Worm (Caenorhabditis elegans): Measurements from ENCODE around the gene srt-43.

DNA sequence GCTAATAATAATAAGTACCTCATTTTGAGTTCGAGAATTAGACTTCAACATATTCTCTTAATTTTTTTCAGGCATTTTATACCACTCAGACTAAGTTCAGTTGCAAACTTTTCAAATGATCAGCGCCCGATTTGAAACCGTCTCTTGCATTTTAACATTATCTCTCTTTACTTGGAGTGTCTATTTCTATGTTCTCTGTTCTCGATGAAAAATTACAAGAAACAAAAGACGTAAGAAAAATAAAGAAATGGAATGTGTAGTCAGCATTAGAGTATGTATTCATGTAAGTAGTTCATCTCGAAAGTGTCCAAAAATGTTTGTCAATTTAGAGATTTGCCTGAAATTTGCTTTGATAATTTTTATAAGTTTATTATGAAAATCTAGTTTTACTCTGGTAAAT, 31.1 kb downstream of the srt-43 start, which contains the start of gene ugt-3:
- TF ChIP-seq dao-5 (tag; optimal IDR thresholded peaks at IDR 0.05) (no peak), him-1 (tag; optimal IDR thresholded peaks at IDR 0.05) (no peak), W03F9.2 (tag; optimal IDR thresholded peaks at IDR 0.05) (no peak)
